Worm (Caenorhabditis elegans): ENCODE measurements around the gene C06G4.6.
A peak's percentile ranks its signal among the peaks of the same experiment; 100 is the strongest.

C06G4.6 gene

ce11 chrIII:7973201-7973767, 30.9 kb upstream of the C06G4.6 start, which contains the start of the genes eef-1B.1 and aco-2 (continued):
- TF ChIP-seq skn-1 (tag; optimal IDR thresholded peaks at IDR 0.05) = peak; percentile 52
- TF ChIP-seq elt-1 (tag; optimal IDR thresholded peaks at IDR 0.05) = no peak

ce11 chrIII:7973968-7974607, 30.1 kb upstream of the C06G4.6 start:
- TF ChIP-seq nhr-12 (tag; optimal IDR thresholded peaks at IDR 0.05) (no peak), ztf-1 (GFP tag; conservative IDR thresholded peaks at IDR 0.05) (no peak), ceh-16 (tag; optimal IDR thresholded peaks at IDR 0.05) (no peak), ama-1 (optimal IDR thresholded peaks at IDR 0.05) (peak; percentile 57), ztf-11 (tag; optimal IDR thresholded peaks at IDR 0.05) (no peak), sma-9 (GFP tag; optimal IDR thresholded peaks at IDR 0.05) (peak; percentile 33), sma-9 (tag; optimal IDR thresholded peaks at IDR 0.05) (no peak), elt-3 (tag; optimal IDR thresholded peaks at IDR 0.05) (no peak), ztf-4 (tag; optimal IDR thresholded peaks at IDR 0.05) (peak; percentile 45), nhr-21 (tag; optimal IDR thresholded peaks at IDR 0.05) (peak; percentile 33), nhr-77 (tag; optimal IDR thresholded peaks at IDR 0.05) (no peak), C34F6.9 (tag; optimal IDR thresholded peaks at IDR 0.05) (peak; percentile 15), nhr-10 (tag; optimal IDR thresholded peaks at IDR 0.05) (no peak), nhr-11 (tag; optimal IDR thresholded peaks at IDR 0.05) (no peak), egl-27 (tag; optimal IDR thresholded peaks at IDR 0.05) (no peak), aly-2 (tag; optimal IDR thresholded peaks at IDR 0.05) (no peak), gmeb-1 (tag; optimal IDR thresholded peaks at IDR 0.05) (no peak), blmp-1 (tag; optimal IDR thresholded peaks at IDR 0.05; ENCODE audit: insufficient read depth) (peak; percentile 83), sem-4 (tag; optimal IDR thresholded peaks at IDR 0.05) (no peak), elt-1 (tag; optimal IDR thresholded peaks at IDR 0.05) (no peak), unc-55 (GFP tag; optimal IDR thresholded peaks at IDR 0.05) (no peak), Y55F3AM.14 (GFP tag; optimal IDR thresholded peaks at IDR 0.05) (no peak), R02D3.7 (tag; optimal IDR thresholded peaks at IDR 0.05) (no peak), mbf-1 (tag; optimal IDR thresholded peaks at IDR 0.05) (no peak), nhr-129 (tag; optimal IDR thresholded peaks at IDR 0.05) (peak; percentile 65), snpc-4 (tag; optimal IDR thresholded peaks at IDR 0.05) (no peak), unc-39 (tag; optimal IDR thresholded peaks at IDR 0.05) (no peak), unc-62 (GFP tag; optimal IDR thresholded peaks at IDR 0.05) (no peak), fos-1 (tag; optimal IDR thresholded peaks at IDR 0.05) (peak; percentile 29), sma-3 (GFP tag; optimal IDR thresholded peaks at IDR 0.05) (no peak), skn-1 (tag; optimal IDR thresholded peaks at IDR 0.05) (no peak), nhr-25 (tag; optimal IDR thresholded peaks at IDR 0.05) (peak; percentile 41), lin-11 (tag; optimal IDR thresholded peaks at IDR 0.05) (no peak), nhr-6 (tag; optimal IDR thresholded peaks at IDR 0.05) (no peak), nhr-237 (tag; optimal IDR thresholded peaks at IDR 0.05) (no peak), F13H6.1 (tag; optimal IDR thresholded peaks at IDR 0.05) (no peak), alr-1 (tag; optimal IDR thresholded peaks at IDR 0.05) (no peak), ZK546.5 (tag; optimal IDR thresholded peaks at IDR 0.05) (no peak), mdl-1 (tag; optimal IDR thresholded peaks at IDR 0.05) (no peak), zag-1 (tag; optimal IDR thresholded peaks at IDR 0.05) (no peak), peb-1 (tag; optimal IDR thresholded peaks at IDR 0.05) (no peak), lin-13 (GFP tag; optimal IDR thresholded peaks at IDR 0.05) (no peak), crh-2 (tag; optimal IDR thresholded peaks at IDR 0.05) (peak; percentile 6), ceh-82 (tag; optimal IDR thresholded peaks at IDR 0.05) (no peak), lin-39 (tag; optimal IDR thresholded peaks at IDR 0.05) (no peak), lsy-2 (tag; optimal IDR thresholded peaks at IDR 0.05) (peak in 1 of 2 experiments; percentile 39), nhr-23 (tag; optimal IDR thresholded peaks at IDR 0.05) (no peak), dmd-4 (tag; optimal IDR thresholded peaks at IDR 0.05) (no peak), mab-5 (tag; optimal IDR thresholded peaks at IDR 0.05) (no peak)
